Fruit fly (Drosophila melanogaster): ENCODE data around the gene CG31523.

DNA sequence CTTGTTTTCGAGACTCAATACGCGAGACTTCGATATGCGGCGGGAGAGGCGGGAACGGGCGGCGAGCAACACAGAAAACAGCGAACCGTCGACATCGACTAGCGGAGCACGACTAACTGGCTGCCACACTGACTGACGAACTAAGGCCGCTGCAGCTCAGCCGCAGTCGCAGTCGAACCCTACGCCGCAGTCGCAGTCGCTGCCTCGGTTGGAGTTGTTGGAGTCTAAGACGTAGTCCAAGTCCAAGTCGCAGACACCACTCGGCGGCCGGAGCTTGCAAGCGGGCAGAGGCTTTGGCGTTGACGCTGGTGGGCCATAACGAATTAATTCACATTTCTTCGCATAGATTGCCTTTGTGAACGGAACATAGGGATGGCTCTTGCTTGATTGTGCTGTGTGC is 28.3 kb downstream of the CG31523 start:
- TF ChIP-seq Dll (optimal IDR thresholded peaks at IDR 0.05) (no peak), usp (GFP tag; optimal IDR thresholded peaks at IDR 0.05) (no peak), pan (optimal IDR thresholded peaks at IDR 0.05) (no peak), psq (optimal IDR thresholded peaks at IDR 0.05) (no peak), CG8478 (optimal IDR thresholded peaks at IDR 0.05) (no peak), EcR (GFP tag; optimal IDR thresholded peaks at IDR 0.05) (no peak)

All from whole organism.